Worm (Caenorhabditis elegans): ENCODE measurements around the gene tbx-31.

Gene tbx-31

ce11 chrX:1667056-1667455, 6.9 kb downstream of the tbx-31 start:
- TF ChIP-seq tra-4 (tag; optimal IDR thresholded peaks at IDR 0.05), result no peak

ce11 chrX:1664925-1665324, 9.0 kb downstream of the tbx-31 start, which contains the start of gene R09H3.2:
R09H3.2 (minus strand) TSS chrX:1665025.
- TF ChIP-seq sea-1 (GFP tag; conservative IDR thresholded peaks at IDR 0.05), result no peak

- TF ChIP-seq flt-1 (GFP tag; IDR thresholded peaks at IDR 0.05) (no peak), aly-1 (tag; optimal IDR thresholded peaks at IDR 0.05) (no peak), pes-1 (GFP tag; IDR thresholded peaks at IDR 0.05) (no peak), ets-7 (tag; optimal IDR thresholded peaks at IDR 0.05) (no peak), hmg-4 (GFP tag; optimal IDR thresholded peaks at IDR 0.05) (no peak), ceh-13 (GFP tag; optimal IDR thresholded peaks at IDR 0.05) (no peak), hnd-1 (tag; optimal IDR thresholded peaks at IDR 0.05) (no peak), tbx-11 (GFP tag; IDR thresholded peaks at IDR 0.05) (no peak), ama-1 (optimal IDR thresholded peaks at IDR 0.05) (no peak), ceh-36 (tag; optimal IDR thresholded peaks at IDR 0.05) (no peak), B0310.2 (tag; optimal IDR thresholded peaks at IDR 0.05) (no peak), F13C5.2 (tag; optimal IDR thresholded peaks at IDR 0.05) (no peak), tbx-37 (GFP tag; conservative IDR thresholded peaks at IDR 0.05) (no peak), tra-4 (tag; optimal IDR thresholded peaks at IDR 0.05) (no peak), hmbx-1 (tag; optimal IDR thresholded peaks at IDR 0.05) (no peak), sea-1 (GFP tag; conservative IDR thresholded peaks at IDR 0.05) (no peak)
These were observed 18.7 kb downstream of the tbx-31 start, which contains the start of gene tbx-32 for ce11 chrX:1655207-1655606. tbx-32 (plus strand) TSS chrX:1655507.

- no peak for TF ChIP-seq ets-7 (tag; optimal IDR thresholded peaks at IDR 0.05)
- no peak for TF ChIP-seq B0310.2 (tag; optimal IDR thresholded peaks at IDR 0.05)
- no peak for TF ChIP-seq hnd-1 (tag; optimal IDR thresholded peaks at IDR 0.05)
- no peak for TF ChIP-seq hmg-4 (GFP tag; optimal IDR thresholded peaks at IDR 0.05)
- TF ChIP-seq tbx-11 (GFP tag; IDR thresholded peaks at IDR 0.05), result no peak
- TF ChIP-seq ceh-36 (tag; optimal IDR thresholded peaks at IDR 0.05), result no peak
- TF ChIP-seq aly-1 (tag; optimal IDR thresholded peaks at IDR 0.05), result no peak
These were observed 19.8 kb downstream of the tbx-31 start, which contains the start of gene ZK380.6 for ce11 chrX:1654146-1654545. ZK380.6 (plus strand) TSS chrX:1654446.

ce11 chrX:1651668-1652067, 22.3 kb downstream of the tbx-31 start, which contains the start of gene ZK380.4:
ZK380.4 (minus strand) TSS chrX:1651994.
- TF ChIP-seq hnd-1 (tag; optimal IDR thresholded peaks at IDR 0.05) (no peak), aly-1 (tag; optimal IDR thresholded peaks at IDR 0.05) (no peak), ama-1 (optimal IDR thresholded peaks at IDR 0.05) (no peak), tbx-37 (GFP tag; conservative IDR thresholded peaks at IDR 0.05) (no peak), scrt-1 (GFP tag; IDR thresholded peaks at IDR 0.05) (no peak), flt-1 (GFP tag; IDR thresholded peaks at IDR 0.05) (no peak), tra-4 (tag; optimal IDR thresholded peaks at IDR 0.05) (no peak), hmbx-1 (tag; optimal IDR thresholded peaks at IDR 0.05) (no peak), ets-7 (tag; optimal IDR thresholded peaks at IDR 0.05) (no peak), F13C5.2 (tag; optimal IDR thresholded peaks at IDR 0.05) (no peak), pes-1 (GFP tag; IDR thresholded peaks at IDR 0.05) (no peak), hmg-4 (GFP tag; optimal IDR thresholded peaks at IDR 0.05) (no peak), B0310.2 (tag; optimal IDR thresholded peaks at IDR 0.05) (no peak), ceh-36 (tag; optimal IDR thresholded peaks at IDR 0.05) (no peak), sea-1 (GFP tag; conservative IDR thresholded peaks at IDR 0.05) (no peak), ceh-13 (GFP tag; optimal IDR thresholded peaks at IDR 0.05) (no peak), tbx-11 (GFP tag; IDR thresholded peaks at IDR 0.05) (no peak)

ce11 chrX:1643442-1644096, 30.4 kb downstream of the tbx-31 start:
- TF ChIP-seq ama-1 (optimal IDR thresholded peaks at IDR 0.05) (no peak), flt-1 (GFP tag; IDR thresholded peaks at IDR 0.05) (no peak), pes-1 (GFP tag; IDR thresholded peaks at IDR 0.05) (no peak), hnd-1 (tag; optimal IDR thresholded peaks at IDR 0.05) (no peak), F13C5.2 (tag; optimal IDR thresholded peaks at IDR 0.05) (no peak), B0310.2 (tag; optimal IDR thresholded peaks at IDR 0.05) (no peak), scrt-1 (GFP tag; IDR thresholded peaks at IDR 0.05) (no peak), hmg-4 (GFP tag; optimal IDR thresholded peaks at IDR 0.05) (no peak), tra-4 (tag; optimal IDR thresholded peaks at IDR 0.05) (no peak), sea-1 (GFP tag; conservative IDR thresholded peaks at IDR 0.05) (no peak), tbx-11 (GFP tag; IDR thresholded peaks at IDR 0.05) (no peak), ceh-36 (tag; optimal IDR thresholded peaks at IDR 0.05) (no peak), tbx-37 (GFP tag; conservative IDR thresholded peaks at IDR 0.05) (no peak), aly-1 (tag; optimal IDR thresholded peaks at IDR 0.05) (no peak), hmbx-1 (tag; optimal IDR thresholded peaks at IDR 0.05) (no peak), ceh-13 (GFP tag; optimal IDR thresholded peaks at IDR 0.05) (no peak), ets-7 (tag; optimal IDR thresholded peaks at IDR 0.05) (no peak)

- TF ChIP-seq ets-7 (tag; optimal IDR thresholded peaks at IDR 0.05) (no peak), hnd-1 (tag; optimal IDR thresholded peaks at IDR 0.05) (no peak), ama-1 (optimal IDR thresholded peaks at IDR 0.05) (no peak), tra-4 (tag; optimal IDR thresholded peaks at IDR 0.05) (no peak), F13C5.2 (tag; optimal IDR thresholded peaks at IDR 0.05) (no peak), hmbx-1 (tag; optimal IDR thresholded peaks at IDR 0.05) (no peak), aly-1 (tag; optimal IDR thresholded peaks at IDR 0.05) (no peak), ceh-36 (tag; optimal IDR thresholded peaks at IDR 0.05) (no peak), tbx-37 (GFP tag; conservative IDR thresholded peaks at IDR 0.05) (no peak), B0310.2 (tag; optimal IDR thresholded peaks at IDR 0.05) (no peak), hmg-4 (GFP tag; optimal IDR thresholded peaks at IDR 0.05) (no peak), flt-1 (GFP tag; IDR thresholded peaks at IDR 0.05) (no peak), sea-1 (GFP tag; conservative IDR thresholded peaks at IDR 0.05) (no peak), ceh-13 (GFP tag; optimal IDR thresholded peaks at IDR 0.05) (no peak), tbx-11 (GFP tag; IDR thresholded peaks at IDR 0.05) (no peak), scrt-1 (GFP tag; IDR thresholded peaks at IDR 0.05) (no peak), pes-1 (GFP tag; IDR thresholded peaks at IDR 0.05) (no peak)
These were observed 43.0 kb downstream of the tbx-31 start, which contains the start of gene ZK380.2 for ce11 chrX:1630881-1631516. ZK380.2 (plus strand) TSS chrX:1631466.

Data from whole organism, early embryonic.